Fruit fly (Drosophila melanogaster): ENCODE results near the gene CG32986.

Gene CG32986

dm6 chr2L:8825222-8825869 lies 37.2 kb upstream of the CG32986 start, which contains the start of gene SoxN (continued):
- TF ChIP-seq CG17186 (GFP tag; optimal IDR thresholded peaks at IDR 0.05) (no peak), tup (GFP tag; optimal IDR thresholded peaks at IDR 0.05) (no peak), gro (GFP tag; optimal IDR thresholded peaks at IDR 0.05) (peak; percentile 32), sug (tag; optimal IDR thresholded peaks at IDR 0.05) (no peak), slbo (GFP tag; IDR thresholded peaks at IDR 0.05) (peak; percentile 32; the same call in 1 of the 2 replicates), CG4404 (GFP tag; IDR thresholded peaks at IDR 0.05) (no peak), pnt (GFP tag; optimal IDR thresholded peaks at IDR 0.05) (no peak), CG30431 (GFP tag; optimal IDR thresholded peaks at IDR 0.05) (no peak), CG4617 (GFP tag; optimal IDR thresholded peaks at IDR 0.05; ENCODE audit: borderline replicate concordance) (no peak), pita (GFP tag; optimal IDR thresholded peaks at IDR 0.05) (no peak), wor (GFP tag; IDR thresholded peaks at IDR 0.05) (no peak), fd96Cb (tag; optimal IDR thresholded peaks at IDR 0.05) (no peak), CG7372 (GFP tag; IDR thresholded peaks at IDR 0.05) (no peak), exex (tag; optimal IDR thresholded peaks at IDR 0.05) (no peak), CG2678 (tag; optimal IDR thresholded peaks at IDR 0.05) (no peak), gfzf (GFP tag; optimal IDR thresholded peaks at IDR 0.05) (no peak), Opbp (GFP tag; IDR thresholded peaks at IDR 0.05; ENCODE audit: partially characterized antibody) (peak; percentile 52; the same call in 1 of the 3 replicates), CG8359 (GFP tag; optimal IDR thresholded peaks at IDR 0.05; ENCODE audit: borderline replicate concordance) (no peak), B-H1 (GFP tag; IDR thresholded peaks at IDR 0.05) (no peak), ftz-f1 (GFP tag; optimal IDR thresholded peaks at IDR 0.05) (no peak), CG7745 (tag; optimal IDR thresholded peaks at IDR 0.05) (no peak), hb (GFP tag; IDR thresholded peaks at IDR 0.05; ENCODE audit: partially characterized antibody) (no peak), CG6854 (GFP tag; optimal IDR thresholded peaks at IDR 0.05) (no peak), Dp (GFP tag; optimal IDR thresholded peaks at IDR 0.05) (no peak), Stat92E (GFP tag; optimal IDR thresholded peaks at IDR 0.05) (peak in 1 of 3 experiments; percentile 67), CG15011 (GFP tag; optimal IDR thresholded peaks at IDR 0.05) (no peak), CG1647 (GFP tag; optimal IDR thresholded peaks at IDR 0.05) (no peak), ind (GFP tag; optimal IDR thresholded peaks at IDR 0.05) (no peak), zfh1 (GFP tag; IDR thresholded peaks at IDR 0.05) (no peak), Aef1 (GFP tag; IDR thresholded peaks at IDR 0.05) (no peak), CG6175 (GFP tag; IDR thresholded peaks at IDR 0.05) (peak; percentile 75; the same call in 2 of the 3 replicates), CG3163 (GFP tag; optimal IDR thresholded peaks at IDR 0.05) (no peak), caup (GFP tag; optimal IDR thresholded peaks at IDR 0.05; ENCODE audit: severe bottlenecking) (no peak), CG4282 (GFP tag; optimal IDR thresholded peaks at IDR 0.05) (no peak), sc (optimal IDR thresholded peaks at IDR 0.05) (no peak), sc (GFP tag; optimal IDR thresholded peaks at IDR 0.05) (no peak), CG2120 (GFP tag; optimal IDR thresholded peaks at IDR 0.05) (no peak), zfh2 (GFP tag; optimal IDR thresholded peaks at IDR 0.05) (no peak), Awh (GFP tag; IDR thresholded peaks at IDR 0.05) (peak; percentile 32; the same call in 1 of the 2 replicates), Hsf (GFP tag; optimal IDR thresholded peaks at IDR 0.05) (no peak), nerfin-2 (GFP tag; IDR thresholded peaks at IDR 0.05; ENCODE audit: partially characterized antibody) (no peak), Six4 (GFP tag; optimal IDR thresholded peaks at IDR 0.05) (no peak), Drgx (GFP tag; IDR thresholded peaks at IDR 0.05) (no peak; the same call in 1 of the 2 replicates), CG31224 (GFP tag; IDR thresholded peaks at IDR 0.05) (no peak), inv (GFP tag; IDR thresholded peaks at IDR 0.05; ENCODE audit: partially characterized antibody) (peak; percentile 25; the same call in 1 of the 2 replicates), Max (GFP tag; optimal IDR thresholded peaks at IDR 0.05) (no peak), eve (GFP tag; optimal IDR thresholded peaks at IDR 0.05) (no peak), crol (GFP tag; IDR thresholded peaks at IDR 0.05) (0 out of 2 replicates have a peak, but pooled peaks have one; percentile 23), ham (GFP tag; IDR thresholded peaks at IDR 0.05) (no peak), fd64A (GFP tag; optimal IDR thresholded peaks at IDR 0.05) (no peak)

Measured in whole organism, embryonic.